Worm (Caenorhabditis elegans): ENCODE results near the gene egg-1.

egg-1 gene

ce11 chrIII:5715467-5715866 lies 12.5 kb upstream of the egg-1 start:
- TF ChIP-seq lsl-1 (GFP tag; optimal IDR thresholded peaks at IDR 0.05) (no peak), lin-54 (GFP tag; optimal IDR thresholded peaks at IDR 0.05) (peak; percentile 1), tbx-9 (tag; optimal IDR thresholded peaks at IDR 0.05; ENCODE audit: borderline replicate concordance) (no peak), ceh-58 (GFP tag; IDR thresholded peaks at IDR 0.05) (no peak), cebp-1 (GFP tag; IDR thresholded peaks at IDR 0.05) (no peak), cebp-1 (tag; optimal IDR thresholded peaks at IDR 0.05) (peak; percentile 52), bed-2 (GFP tag; IDR thresholded peaks at IDR 0.05) (no peak), nhr-80 (tag; optimal IDR thresholded peaks at IDR 0.05) (peak; percentile 79), nfya-2 (GFP tag; IDR thresholded peaks at IDR 0.05) (no peak), snpc-1.1 (tag; optimal IDR thresholded peaks at IDR 0.05; ENCODE audit: insufficient read depth) (no peak), dpff-1 (tag; optimal IDR thresholded peaks at IDR 0.05) (no peak), C06A6.2 (GFP tag; conservative IDR thresholded peaks at IDR 0.05) (no peak), madf-6 (GFP tag; IDR thresholded peaks at IDR 0.05) (no peak; the same call in 1 of the 2 replicates), lag-1 (GFP tag; IDR thresholded peaks at IDR 0.05) (no peak), ets-4 (GFP tag; optimal IDR thresholded peaks at IDR 0.05) (no peak), hmg-1.2 (GFP tag; IDR thresholded peaks at IDR 0.05) (peak; percentile 88; the same call in 1 of the 2 replicates), chd-7 (tag; optimal IDR thresholded peaks at IDR 0.05) (peak; percentile 11), let-526 (GFP tag; IDR thresholded peaks at IDR 0.05) (no peak), athp-1 (tag; optimal IDR thresholded peaks at IDR 0.05) (no peak), zfh-2 (GFP tag; conservative IDR thresholded peaks at IDR 0.05) (peak; percentile 94), T26A5.8 (tag; optimal IDR thresholded peaks at IDR 0.05) (no peak), dox-1 (GFP tag; IDR thresholded peaks at IDR 0.05) (peak; percentile 33; the same call in 1 of the 2 replicates), lin-35 (GFP tag; optimal IDR thresholded peaks at IDR 0.05) (peak in 1 of 3 experiments; percentile 44), ztf-22 (GFP tag; optimal IDR thresholded peaks at IDR 0.05) (no peak), ztf-6 (GFP tag; IDR thresholded peaks at IDR 0.05) (no peak), ZK185.1 (tag; optimal IDR thresholded peaks at IDR 0.05; ENCODE audit: poor library complexity, severe bottlenecking) (peak; percentile 41), ama-1 (optimal IDR thresholded peaks at IDR 0.05) (no peak), ama-1 (GFP tag; optimal IDR thresholded peaks at IDR 0.05) (no peak), nhr-179 (tag; optimal IDR thresholded peaks at IDR 0.05) (no peak), nhr-27 (tag; optimal IDR thresholded peaks at IDR 0.05) (peak; percentile 16), ceh-79 (tag; optimal IDR thresholded peaks at IDR 0.05) (no peak), Y53F4B.3 (GFP tag; IDR thresholded peaks at IDR 0.05) (no peak), hlh-12 (tag; optimal IDR thresholded peaks at IDR 0.05) (no peak), ztf-28 (GFP tag; IDR thresholded peaks at IDR 0.05) (0 out of 2 replicates have a peak, but pooled peaks have one; percentile 26), ceh-100 (GFP tag; IDR thresholded peaks at IDR 0.05) (no peak), rpc-1 (optimal IDR thresholded peaks at IDR 0.05) (no peak), rpc-1 (tag; optimal IDR thresholded peaks at IDR 0.05) (no peak), F37B4.10 (GFP tag; IDR thresholded peaks at IDR 0.05) (no peak), him-1 (tag; optimal IDR thresholded peaks at IDR 0.05) (no peak), nfya-1 (tag; optimal IDR thresholded peaks at IDR 0.05; ENCODE audit: borderline replicate concordance, insufficient read depth) (no peak), ztf-3 (GFP tag; optimal IDR thresholded peaks at IDR 0.05) (no peak), lin-40 (tag; optimal IDR thresholded peaks at IDR 0.05) (peak; percentile 47), die-1 (tag; optimal IDR thresholded peaks at IDR 0.05) (no peak), pha-4 (tag; optimal IDR thresholded peaks at IDR 0.05) (no peak), unc-130 (GFP tag; optimal IDR thresholded peaks at IDR 0.05) (no peak), mcd-1 (GFP tag; IDR thresholded peaks at IDR 0.05) (peak; percentile 60), F10E7.11 (tag; optimal IDR thresholded peaks at IDR 0.05) (peak; percentile 40), F52B5.7 (tag; optimal IDR thresholded peaks at IDR 0.05) (no peak), let-607 (tag; optimal IDR thresholded peaks at IDR 0.05) (peak; percentile 69 to 79), madf-8 (GFP tag; conservative IDR thresholded peaks at IDR 0.05) (no peak)
